Worm (Caenorhabditis elegans) whole organism, mixed stage, embryonic: ENCODE results near the gene F41C3.11.

Experiments
- blmp-1 ChIP-seq: fragments of 150-350 bp; optimal IDR thresholded peaks from 2 replicates; lab custom pipeline; 2014; ENCODE audit warnings: missing biosample characterization, missing genetic modification characterization
- ces-1 ChIP-seq: fragments of 150-350 bp; optimal IDR thresholded peaks from 2 replicates; lab custom pipeline; 2014; ENCODE audit warnings: missing biosample characterization, missing genetic modification reagents, missing genetic modification characterization
- drap-1 ChIP-seq: fragments of 200-800 bp; sonication (Bioruptor generic); optimal IDR thresholded peaks from 3 replicates; lab custom pipeline; 2018; ENCODE audit warnings: mild to moderate bottlenecking, missing genetic modification characterization, missing compliant biosample characterization
- elt-1 ChIP-seq: sonication (generic microtip); optimal IDR thresholded peaks from 2 replicates; lab custom pipeline; 2017; ENCODE audit warnings: missing genetic modification characterization, mild to moderate bottlenecking, missing compliant biosample characterization, antibody characterized with exemption, moderate library complexity, borderline replicate concordance; ENCODE audit not compliant: insufficient read depth
- hlh-1 ChIP-seq: fragments of 150-350 bp; optimal IDR thresholded peaks from 2 replicates; lab custom pipeline; 2014; ENCODE audit warnings: missing biosample characterization, missing genetic modification reagents, missing genetic modification characterization
- lsy-2 ChIP-seq: fragments of 150-350 bp; optimal IDR thresholded peaks from 2 replicates; lab custom pipeline; 2014; ENCODE audit warnings: missing biosample characterization, missing genetic modification characterization
- mab-5 ChIP-seq: fragments of 150-350 bp; optimal IDR thresholded peaks from 2 replicates; lab custom pipeline; 2014; ENCODE audit warnings: missing biosample characterization, missing genetic modification characterization
- mep-1 ChIP-seq: fragments of 150-350 bp; optimal IDR thresholded peaks from 2 replicates; lab custom pipeline; 2017; ENCODE audit warnings: missing biosample characterization, missing genetic modification reagents, missing genetic modification characterization, inconsistent platforms
- nhr-2 ChIP-seq: fragments of 150-350 bp; optimal IDR thresholded peaks from 2 replicates; lab custom pipeline; 2014; ENCODE audit warnings: missing biosample characterization, missing genetic modification characterization
- nhr-76 ChIP-seq: sonication (generic microtip); optimal IDR thresholded peaks from 2 replicates; lab custom pipeline; 2017; ENCODE audit warnings: missing biosample characterization, missing genetic modification characterization
- pha-4 ChIP-seq: fragments of 150-350 bp; optimal IDR thresholded peaks from 2 replicates; lab custom pipeline; 2018; ENCODE audit warnings: missing biosample characterization, missing genetic modification reagents, missing genetic modification characterization
- snpc-4 ChIP-seq: fragments of 150-350 bp; optimal IDR thresholded peaks from 2 replicates; lab custom pipeline; 2014; ENCODE audit warnings: missing biosample characterization, missing genetic modification characterization
- unc-120 ChIP-seq: sonication (generic microtip); optimal IDR thresholded peaks from 2 replicates; lab custom pipeline; 2017; ENCODE audit warnings: missing genetic modification characterization, missing compliant biosample characterization; ENCODE audit not compliant: poor library complexity, severe bottlenecking
- unc-62 ChIP-seq: fragments of 150-350 bp; optimal IDR thresholded peaks from 2 replicates; lab custom pipeline; 2014; ENCODE audit warnings: missing biosample characterization, missing genetic modification reagents, missing genetic modification characterization

ce11 chrII:4753133-4753532 is 19.4 kb upstream of the F41C3.11 start, which contains the start of gene C27D9.1:
- TF ChIP-seq unc-62 (GFP tag; lab: Kevin White, UChicago) (no peak), hlh-1 (tag; lab: Kevin White, UChicago) (no peak), mab-5 (tag; lab: Kevin White, UChicago) (no peak), ces-1 (GFP tag; lab: Kevin White, UChicago) (no peak), mep-1 (tag; lab: Kevin White, UChicago) (no peak), elt-1 (tag; lab: Kevin White, UChicago) (no peak), nhr-76 (tag; lab: Kevin White, UChicago) (no peak), unc-120 (tag; lab: Kevin White, UChicago) (no peak), snpc-4 (tag; lab: Kevin White, UChicago) (no peak), blmp-1 (no peak), drap-1 (GFP tag; lab: Kevin White, UChicago) (no peak), lsy-2 (tag; lab: Kevin White, UChicago) (no peak), pha-4 (tag; lab: Kevin White, UChicago) (no peak), nhr-2 (tag; lab: Kevin White, UChicago) (no peak)
